Fruit fly (Drosophila melanogaster): ENCODE measurements around the gene CG6013.

DNA sequence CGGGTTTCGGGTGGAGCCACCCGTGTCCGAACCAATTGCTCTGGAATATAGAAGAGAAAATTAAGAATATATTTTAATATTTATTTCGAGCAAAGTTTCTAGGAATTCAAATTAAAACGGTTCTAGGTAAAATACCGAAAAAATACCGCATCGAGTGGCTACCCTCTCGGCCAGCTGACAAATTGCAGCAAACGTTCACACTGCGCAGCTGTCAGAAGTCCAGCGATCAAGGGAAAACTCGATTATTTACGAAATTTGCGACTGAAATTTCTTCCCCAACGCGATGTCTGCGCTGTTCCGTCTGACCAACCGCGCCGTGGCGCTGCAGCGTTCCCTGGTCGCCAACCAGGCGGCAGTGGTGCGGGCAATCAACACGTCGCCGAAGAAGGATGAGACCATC is 4.1 kb upstream of the CG6013 start, which contains the start of gene NP15.6:
- TF ChIP-seq brk (GFP tag; optimal IDR thresholded peaks at IDR 0.05) (no peak), CG32264 (GFP tag; optimal IDR thresholded peaks at IDR 0.05) (no peak), psq (GFP tag; optimal IDR thresholded peaks at IDR 0.05) (no peak)
